Worm (Caenorhabditis elegans) whole organism, late embryonic: ENCODE data around the gene C38H2.3.

Experiments
- C08G9.2 ChIP-seq: sonication (generic microtip); optimal IDR thresholded peaks from 2 replicates; lab custom pipeline; 2016; ENCODE audit warnings: mild to moderate bottlenecking, missing genetic modification characterization, moderate library complexity, missing compliant biosample characterization
- F13H6.1 ChIP-seq: sonication (generic microtip); optimal IDR thresholded peaks from 2 replicates; lab custom pipeline; 2016; ENCODE audit warnings: missing genetic modification characterization, missing compliant biosample characterization
- ama-1 ChIP-seq: fragments of 150-350 bp; optimal IDR thresholded peaks from 2 replicates; lab custom pipeline; 2014
- ceh-6 ChIP-seq: fragments of 200-800 bp; sonication (Bioruptor generic); optimal IDR thresholded peaks from 2 replicates; lab custom pipeline; 2018; ENCODE audit warnings: mild to moderate bottlenecking, missing genetic modification characterization, missing compliant biosample characterization
- dve-1 ChIP-seq: sonication (generic microtip); optimal IDR thresholded peaks from 2 replicates; lab custom pipeline; 2017; ENCODE audit warnings: antibody characterized with exemption, mild to moderate bottlenecking, missing genetic modification characterization, missing compliant biosample characterization
- elt-4 ChIP-seq: sonication (generic microtip); optimal IDR thresholded peaks from 2 replicates; lab custom pipeline; 2016; ENCODE audit warnings: missing genetic modification characterization, missing compliant biosample characterization
- hlh-15 ChIP-seq: sonication (generic microtip); optimal IDR thresholded peaks from 2 replicates; lab custom pipeline; 2016; ENCODE audit warnings: missing genetic modification characterization, missing compliant biosample characterization
- hlh-8 ChIP-seq: sonication (generic microtip); optimal IDR thresholded peaks from 2 replicates; lab custom pipeline; 2016; ENCODE audit warnings: missing genotype, missing genetic modification characterization, missing compliant biosample characterization
- madf-2 ChIP-seq: sonication (generic microtip); optimal IDR thresholded peaks from 2 replicates; lab custom pipeline; 2017; ENCODE audit warnings: missing genetic modification characterization, missing compliant biosample characterization
- nfya-1 ChIP-seq: sonication (generic microtip); optimal IDR thresholded peaks from 2 replicates; lab custom pipeline; 2017; ENCODE audit warnings: missing genetic modification characterization, mild to moderate bottlenecking, missing compliant biosample characterization, antibody characterized with exemption, moderate library complexity
- pag-3 ChIP-seq: sonication (generic microtip); optimal IDR thresholded peaks from 2 replicates; lab custom pipeline; 2016; ENCODE audit warnings: missing compliant biosample characterization, missing genetic modification characterization, borderline replicate concordance
- pqm-1 ChIP-seq: sonication (generic microtip); optimal IDR thresholded peaks from 2 replicates; lab custom pipeline; 2016; ENCODE audit warnings: missing genetic modification characterization, missing compliant biosample characterization
- sox-4 ChIP-seq: sonication (generic microtip); optimal IDR thresholded peaks from 2 replicates; lab custom pipeline; 2017; ENCODE audit warnings: mild to moderate bottlenecking, missing genetic modification characterization, inconsistent platforms, missing compliant biosample characterization
- tbx-2 ChIP-seq: sonication (generic microtip); optimal IDR thresholded peaks from 2 replicates; lab custom pipeline; 2016; ENCODE audit warnings: missing genetic modification characterization, missing compliant biosample characterization

ce11 chrIII:10357598-10358186 is 28.7 kb downstream of the C38H2.3 start, which contains the start of gene umps-1:
- TF ChIP-seq pag-3 (tag; lab: Kevin White, UChicago) (no peak), elt-4 (tag; lab: Kevin White, UChicago) (no peak), ceh-6 (GFP tag; lab: Kevin White, UChicago) (no peak), hlh-15 (tag; lab: Kevin White, UChicago) (no peak), dve-1 (tag; lab: Kevin White, UChicago) (no peak), pqm-1 (tag; lab: Kevin White, UChicago) (no peak), madf-2 (tag; lab: Kevin White, UChicago) (no peak), tbx-2 (tag; lab: Kevin White, UChicago) (no peak), C08G9.2 (no peak), nfya-1 (tag; lab: Kevin White, UChicago) (no peak), sox-4 (tag; lab: Kevin White, UChicago) (no peak), hlh-8 (tag; lab: Kevin White, UChicago) (no peak), F13H6.1 (tag; lab: Kevin White, UChicago) (no peak), ama-1 (lab: Kevin White, UChicago) (no peak)
